Worm (Caenorhabditis elegans) whole organism, mixed stage, embryonic: ENCODE measurements around the gene nas-18.

ENCODE experiments used
- blmp-1 ChIP-seq: fragments of 150-350 bp; optimal IDR thresholded peaks from 2 replicates; lab custom pipeline; 2014; ENCODE audit warnings: missing biosample characterization, missing genetic modification characterization
- ceh-39 ChIP-seq: fragments of 150-350 bp; optimal IDR thresholded peaks from 2 replicates; lab custom pipeline; 2014; ENCODE audit warnings: missing biosample characterization, missing genetic modification characterization
- ces-1 ChIP-seq: fragments of 150-350 bp; optimal IDR thresholded peaks from 2 replicates; lab custom pipeline; 2014; ENCODE audit warnings: missing biosample characterization, missing genetic modification reagents, missing genetic modification characterization
- elt-1 ChIP-seq: sonication (generic microtip); optimal IDR thresholded peaks from 2 replicates; lab custom pipeline; 2017; ENCODE audit warnings: missing genetic modification characterization, mild to moderate bottlenecking, missing compliant biosample characterization, antibody characterized with exemption, moderate library complexity, borderline replicate concordance; ENCODE audit not compliant: insufficient read depth
- hlh-1 ChIP-seq: fragments of 150-350 bp; optimal IDR thresholded peaks from 2 replicates; lab custom pipeline; 2014; ENCODE audit warnings: missing biosample characterization, missing genetic modification reagents, missing genetic modification characterization
- lsy-2 ChIP-seq: fragments of 150-350 bp; optimal IDR thresholded peaks from 2 replicates; lab custom pipeline; 2014; ENCODE audit warnings: missing biosample characterization, missing genetic modification characterization
- nhr-12 ChIP-seq: fragments of 150-350 bp; optimal IDR thresholded peaks from 2 replicates; lab custom pipeline; 2014; ENCODE audit warnings: missing biosample characterization, missing genetic modification characterization
- pha-4 ChIP-seq: fragments of 150-350 bp; optimal IDR thresholded peaks from 2 replicates; lab custom pipeline; 2018; ENCODE audit warnings: missing biosample characterization, missing genetic modification reagents, missing genetic modification characterization
- snpc-4 ChIP-seq: fragments of 150-350 bp; optimal IDR thresholded peaks from 2 replicates; lab custom pipeline; 2014; ENCODE audit warnings: missing biosample characterization, missing genetic modification characterization
- unc-39 ChIP-seq: fragments of 150-350 bp; optimal IDR thresholded peaks from 2 replicates; lab custom pipeline; 2014; ENCODE audit warnings: missing biosample characterization, missing genetic modification characterization
- unc-62 ChIP-seq: fragments of 150-350 bp; optimal IDR thresholded peaks from 2 replicates; lab custom pipeline; 2014; ENCODE audit warnings: missing biosample characterization, missing genetic modification reagents, missing genetic modification characterization
- ztf-11 ChIP-seq: fragments of 150-350 bp; optimal IDR thresholded peaks from 2 replicates; lab custom pipeline; 2014; ENCODE audit warnings: missing biosample characterization, missing genetic modification characterization

- TF ChIP-seq pha-4 (tag; lab: Kevin White, UChicago) (no peak), ceh-39 (no peak), lsy-2 (tag; lab: Kevin White, UChicago) (no peak), snpc-4 (tag; lab: Kevin White, UChicago) (no peak), unc-62 (GFP tag; lab: Kevin White, UChicago) (no peak), nhr-12 (tag; lab: Kevin White, UChicago) (no peak), hlh-1 (tag; lab: Kevin White, UChicago) (no peak), blmp-1 (tag; lab: Kevin White, UChicago) (no peak), ztf-11 (tag; lab: Kevin White, UChicago) (no peak), elt-1 (tag; lab: Kevin White, UChicago) (no peak), ces-1 (no peak), unc-39 (no peak)
Observed at ce11 chrV:11415059-11415458, 18.8 kb downstream of the nas-18 start, which contains the start of gene deg-3.
